Worm (Caenorhabditis elegans) whole organism, mixed stage, embryonic: ENCODE data around the gene lbp-7.

Source experiments
- blmp-1 ChIP-seq: fragments of 150-350 bp; optimal IDR thresholded peaks from 2 replicates; lab custom pipeline; 2014; ENCODE audit warnings: missing biosample characterization, missing genetic modification characterization
- cnd-1 ChIP-seq: fragments of 200-800 bp; sonication (Bioruptor generic); optimal IDR thresholded peaks from 2 replicates; lab custom pipeline; 2018; ENCODE audit warnings: mild to moderate bottlenecking, missing genetic modification characterization, missing compliant biosample characterization
- ztf-11 ChIP-seq: fragments of 150-350 bp; optimal IDR thresholded peaks from 2 replicates; lab custom pipeline; 2014; ENCODE audit warnings: missing biosample characterization, missing genetic modification characterization

ce11 chrV:13854306-13854705, 25.0 kb upstream of the lbp-7 start, which contains the start of gene ttr-21:
- TF ChIP-seq cnd-1 (tag; lab: Kevin White, UChicago) = no peak
- no peak for TF ChIP-seq blmp-1 (tag; lab: Kevin White, UChicago)
- no peak for TF ChIP-seq ztf-11 (tag; lab: Kevin White, UChicago)
